Fruit fly (Drosophila melanogaster): ENCODE results near the gene CG31115.

The CG31115 gene

dm6 chr3R:25064907-25065841, 28.4 kb downstream of the CG31115 start, which contains the start of the genes veli and PQBP1 (continued):
- TF ChIP-seq ci (GFP tag; IDR thresholded peaks at IDR 0.05) = no peak
- no peak for TF ChIP-seq Mrtf (GFP tag; IDR thresholded peaks at IDR 0.05)
- TF ChIP-seq so (GFP tag; IDR thresholded peaks at IDR 0.05) = no peak
- TF ChIP-seq CG8944 (GFP tag; optimal IDR thresholded peaks at IDR 0.05) = no peak
- peak; percentile 50 for TF ChIP-seq CG4617 (GFP tag; optimal IDR thresholded peaks at IDR 0.05; ENCODE audit: borderline replicate concordance)
- no peak for TF ChIP-seq chn (GFP tag; optimal IDR thresholded peaks at IDR 0.05)
- TF ChIP-seq HHEX (GFP tag; optimal IDR thresholded peaks at IDR 0.05) = no peak
- TF ChIP-seq lov (optimal IDR thresholded peaks at IDR 0.05) = no peak
- no peak for TF ChIP-seq lov (GFP tag; IDR thresholded peaks at IDR 0.05)
- no peak for TF ChIP-seq Trl (optimal IDR thresholded peaks at IDR 0.05)
- TF ChIP-seq Trl (GFP tag; optimal IDR thresholded peaks at IDR 0.05) = no peak
- TF ChIP-seq Bdp1 (GFP tag; optimal IDR thresholded peaks at IDR 0.05) = no peak
- TF ChIP-seq zen2 (GFP tag; IDR thresholded peaks at IDR 0.05; ENCODE audit: partially characterized antibody) = no peak
- no peak for TF ChIP-seq Hey (tag; optimal IDR thresholded peaks at IDR 0.05)
- TF ChIP-seq tgo (GFP tag; IDR thresholded peaks at IDR 0.05) = no peak
- TF ChIP-seq gt (GFP tag; IDR thresholded peaks at IDR 0.05) = no peak
- no peak for TF ChIP-seq Drgx (GFP tag; IDR thresholded peaks at IDR 0.05)
- no peak for TF ChIP-seq dmrt99B (tag; optimal IDR thresholded peaks at IDR 0.05)
- TF ChIP-seq CG3847 (GFP tag; IDR thresholded peaks at IDR 0.05) = no peak
- no peak for TF ChIP-seq pb (GFP tag; optimal IDR thresholded peaks at IDR 0.05)
- TF ChIP-seq stwl (tag; optimal IDR thresholded peaks at IDR 0.05) = peak; percentile 36
- TF ChIP-seq CG12104 (GFP tag; optimal IDR thresholded peaks at IDR 0.05) = no peak
- no peak for TF ChIP-seq CG2129 (GFP tag; IDR thresholded peaks at IDR 0.05; ENCODE audit: partially characterized antibody)
- TF ChIP-seq grau (tag; optimal IDR thresholded peaks at IDR 0.05) = no peak
- TF ChIP-seq CG2202 (tag; optimal IDR thresholded peaks at IDR 0.05) = no peak
- no peak for TF ChIP-seq CG12942 (GFP tag; optimal IDR thresholded peaks at IDR 0.05)
- TF ChIP-seq CG17359 (tag; optimal IDR thresholded peaks at IDR 0.05) = no peak
- TF ChIP-seq CG2116 (GFP tag; optimal IDR thresholded peaks at IDR 0.05) = peak; percentile 50
- TF ChIP-seq CG13424 (tag; optimal IDR thresholded peaks at IDR 0.05) = no peak
- TF ChIP-seq CG15696 (tag; optimal IDR thresholded peaks at IDR 0.05) = no peak
- TF ChIP-seq CG15514 (GFP tag; optimal IDR thresholded peaks at IDR 0.05) = no peak
- no peak for TF ChIP-seq CG3281 (GFP tag; optimal IDR thresholded peaks at IDR 0.05)
- no peak for TF ChIP-seq eyg (GFP tag; optimal IDR thresholded peaks at IDR 0.05)
- peak; percentile 37 for TF ChIP-seq CG12659 (GFP tag; optimal IDR thresholded peaks at IDR 0.05)
- no peak for TF ChIP-seq CG6854 (GFP tag; optimal IDR thresholded peaks at IDR 0.05)
- no peak for TF ChIP-seq oc (tag; optimal IDR thresholded peaks at IDR 0.05)
- TF ChIP-seq CG14860 (GFP tag; IDR thresholded peaks at IDR 0.05; ENCODE audit: partially characterized antibody) = no peak
- TF ChIP-seq CG5953 (GFP tag; IDR thresholded peaks at IDR 0.05) = no peak
- no peak for TF ChIP-seq CG10462 (GFP tag; optimal IDR thresholded peaks at IDR 0.05)
- TF ChIP-seq CG3726 (GFP tag; IDR thresholded peaks at IDR 0.05) = no peak
- no peak for TF ChIP-seq croc (GFP tag; conservative IDR thresholded peaks at IDR 0.05)
- peak; percentile 33; the same call in 2 of the 4 replicates for TF ChIP-seq Dll (GFP tag; IDR thresholded peaks at IDR 0.05; ENCODE audit: partially characterized antibody)
- no peak for TF ChIP-seq her (GFP tag; optimal IDR thresholded peaks at IDR 0.05)
- TF ChIP-seq seq (GFP tag; IDR thresholded peaks at IDR 0.05) = no peak
- no peak for TF ChIP-seq mam (GFP tag; optimal IDR thresholded peaks at IDR 0.05)
- TF ChIP-seq CG6654 (GFP tag; optimal IDR thresholded peaks at IDR 0.05) = no peak
- TF ChIP-seq jigr1 (GFP tag; IDR thresholded peaks at IDR 0.05) = no peak
- TF ChIP-seq mld (GFP tag; IDR thresholded peaks at IDR 0.05; ENCODE audit: partially characterized antibody) = peak; percentile 12; the same call in 1 of the 3 replicates
- TF ChIP-seq CG11398 (GFP tag; optimal IDR thresholded peaks at IDR 0.05) = no peak
